Worm (Caenorhabditis elegans) whole organism, L4 larva: ENCODE results near the gene E02H9.7.
"Not testable (repeated sequence)": the region's sequence is repeated elsewhere in the genome, so short reads cannot be mapped to it uniquely, and the experiment has no call there.

Experiments used
- F49E8.2 ChIP-seq: sonication (generic microtip); optimal IDR thresholded peaks from 2 replicates; lab custom pipeline; 2016; ENCODE audit warnings: missing compliant biosample characterization, mild to moderate bottlenecking, missing genetic modification characterization, borderline replicate concordance
- egl-27 ChIP-seq: sonication (generic microtip); optimal IDR thresholded peaks from 3 replicates; lab custom pipeline; 2017; ENCODE audit warnings: missing biosample characterization, missing genetic modification reagents, missing genetic modification characterization
- madf-9 ChIP-seq: fragments of 200-800 bp; sonication (Bioruptor generic); conservative IDR thresholded peaks from 2 replicates; pipeline ENCODE4 v1.3.6; 2022; ENCODE audit warnings: missing genetic modification reagents, missing genetic modification characterization, missing compliant biosample characterization
- pha-4 ChIP-seq, 2 experiments: fragments of 150-350 bp in 1 of 2; fragments of 200-800 bp in 1 of 2; sonication (Bioruptor generic) in 1 of 2; IDR thresholded peaks in 1 of 2; optimal IDR thresholded peaks in 1 of 2; 2 replicates each; pipeline versions ENCODE4 v1.3.6 to Lab custom; 2014 to 2022; ENCODE audit warnings: missing genetic modification characterization in 2 of 2, missing genetic modification reagents in 2 of 2, missing biosample characterization in 1 of 2, missing compliant biosample characterization in 1 of 2
- snpc-4 ChIP-seq: fragments of 150-350 bp; optimal IDR thresholded peaks from 2 replicates; lab custom pipeline; 2014; ENCODE audit warnings: missing biosample characterization, missing genetic modification characterization
- unc-39 ChIP-seq: sonication (generic microtip); optimal IDR thresholded peaks from 2 replicates; lab custom pipeline; 2017; ENCODE audit warnings: missing biosample characterization, missing genetic modification characterization
- unc-62 ChIP-seq, 3 experiments: fragments of 150-350 bp in 1 of 3; sonication (generic microtip); optimal IDR thresholded peaks in 2 of 3; peaks in 1 of 3; 1 replicate in 1 of 3; 2 replicates in 2 of 3; lab custom pipeline; 2014 to 2017; ENCODE audit warnings: missing biosample characterization in 3 of 3, missing genetic modification characterization in 3 of 3, missing genetic modification reagents in 3 of 3, missing genotype in 1 of 3
- zip-2 ChIP-seq: fragments of 150-350 bp; optimal IDR thresholded peaks from 2 replicates; lab custom pipeline; 2014; ENCODE audit warnings: missing biosample characterization, missing genetic modification characterization

DNA sequence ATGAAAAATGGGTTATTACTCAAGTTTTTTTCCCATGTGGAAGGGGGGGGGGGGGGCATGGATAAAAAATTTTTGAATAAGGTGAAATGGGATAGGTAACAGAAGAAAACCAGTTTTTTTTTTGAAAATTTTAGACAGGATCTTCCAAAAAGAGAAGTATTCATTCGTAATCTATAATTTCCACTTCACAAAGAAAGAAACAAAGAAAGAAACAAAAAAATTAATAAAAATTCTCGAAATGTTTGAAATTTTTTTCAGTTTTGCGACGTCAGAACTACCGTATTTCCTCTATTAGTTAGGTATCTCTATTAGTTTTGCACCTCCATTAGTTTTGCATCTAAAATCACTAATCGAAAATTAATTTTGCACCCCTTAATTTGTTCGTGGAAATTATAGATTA lies 10.1 kb downstream of the E02H9.7 start, which contains the start of gene W04B5.6:
- not testable (repeated sequence) for TF ChIP-seq zip-2 (tag; lab: Kevin White, UChicago); F49E8.2 (tag; lab: Kevin White, UChicago); madf-9 (GFP tag; lab: Robert Waterston, UW); egl-27; snpc-4 (tag; lab: Kevin White, UChicago); pha-4 (GFP tag; IDR thresholded peaks at IDR 0.05; lab: Robert Waterston, UW); pha-4 (tag; optimal IDR thresholded peaks at IDR 0.05; lab: Kevin White, UChicago); unc-39 (tag; lab: Kevin White, UChicago); unc-62 (GFP tag; optimal IDR thresholded peaks at IDR 0.05 in 1 of 2; lab: Kevin White, UChicago); unc-62 (tag; optimal IDR thresholded peaks at IDR 0.05; lab: Kevin White, UChicago)
